Worm (Caenorhabditis elegans) whole organism, late embryonic: ENCODE results near the gene lec-5.

ENCODE experiments used
- ama-1 ChIP-seq: fragments of 150-350 bp; optimal IDR thresholded peaks from 2 replicates; lab custom pipeline; 2014
- ceh-31 ChIP-seq: sonication (generic microtip); optimal IDR thresholded peaks from 2 replicates; lab custom pipeline; 2016; ENCODE audit warnings: missing genetic modification characterization, missing compliant biosample characterization
- ceh-48 ChIP-seq: sonication (generic microtip); optimal IDR thresholded peaks from 2 replicates; lab custom pipeline; 2016; ENCODE audit warnings: missing genetic modification characterization, inconsistent platforms, missing compliant biosample characterization
- elt-2 ChIP-seq: sonication (generic microtip); optimal IDR thresholded peaks from 2 replicates; lab custom pipeline; 2016; ENCODE audit warnings: missing genetic modification reagents, missing genetic modification characterization, missing compliant biosample characterization
- hlh-15 ChIP-seq: sonication (generic microtip); optimal IDR thresholded peaks from 2 replicates; lab custom pipeline; 2016; ENCODE audit warnings: missing genetic modification characterization, missing compliant biosample characterization
- hlh-8 ChIP-seq: sonication (generic microtip); optimal IDR thresholded peaks from 2 replicates; lab custom pipeline; 2016; ENCODE audit warnings: missing genotype, missing genetic modification characterization, missing compliant biosample characterization
- rnt-1 ChIP-seq: sonication (generic microtip); optimal IDR thresholded peaks from 2 replicates; lab custom pipeline; 2016; ENCODE audit warnings: missing genetic modification characterization, missing compliant biosample characterization
- unc-86 ChIP-seq: sonication (generic microtip); optimal IDR thresholded peaks from 2 replicates; lab custom pipeline; 2016; ENCODE audit warnings: missing genetic modification characterization, missing compliant biosample characterization

- TF ChIP-seq rnt-1 (tag; lab: Kevin White, UChicago) (peak; percentile 86), ceh-31 (tag; lab: Kevin White, UChicago) (peak; percentile 95), hlh-15 (tag; lab: Kevin White, UChicago) (peak; percentile 65), hlh-8 (tag; lab: Kevin White, UChicago) (peak; percentile 76), unc-86 (tag; lab: Kevin White, UChicago) (peak; percentile 83), ceh-48 (tag; lab: Kevin White, UChicago) (peak; percentile 41), ama-1 (peak; percentile 100), elt-2 (tag; lab: Kevin White, UChicago) (peak; percentile 99)
Measured at ce11 chrII:5844694-5845129, 3.8 kb upstream of the lec-5 start.
